Fruit fly (Drosophila melanogaster): ENCODE results near the gene CG31624.

Gene CG31624

DNA sequence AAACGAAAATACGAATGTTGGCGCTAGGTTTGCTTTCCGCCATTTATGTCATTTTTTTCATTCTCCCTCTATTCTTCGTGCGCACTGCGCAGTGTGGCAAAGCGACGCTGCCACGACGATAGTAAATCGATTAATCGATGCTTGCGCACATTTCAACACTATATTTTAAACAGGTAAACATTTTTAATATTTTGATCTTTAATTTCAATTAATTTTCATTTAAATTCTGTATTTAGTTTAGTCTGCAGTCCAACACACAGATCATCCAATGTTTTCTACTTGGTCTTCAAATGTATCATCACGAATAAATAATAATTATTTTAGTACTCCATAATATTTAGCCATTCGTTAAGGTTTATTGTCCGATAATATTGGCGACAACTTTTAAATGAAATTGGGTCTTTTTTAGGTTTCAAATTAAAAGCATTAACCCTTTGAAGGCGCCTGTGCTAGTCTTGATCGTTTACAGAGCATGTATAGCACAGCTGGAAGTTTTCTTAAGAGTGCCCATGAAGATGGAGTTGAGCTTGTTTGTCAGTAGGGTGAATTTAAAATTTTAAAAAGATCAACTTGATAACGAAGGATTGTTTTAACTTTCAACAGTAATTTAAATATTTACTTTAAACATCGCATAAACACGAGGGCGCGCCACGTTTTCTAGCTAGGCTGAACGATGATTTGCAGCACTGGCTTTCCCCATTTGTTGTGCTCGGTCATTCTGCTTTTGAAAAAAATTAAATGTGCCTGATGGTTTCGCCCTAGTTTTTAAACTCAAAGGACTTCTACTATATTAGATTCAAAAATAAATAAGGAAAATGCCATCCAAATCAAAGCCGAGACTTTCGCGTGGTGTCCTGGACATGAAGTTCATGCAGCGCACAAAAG, 43.8 kb downstream of the CG31624 start, which contains the start of the genes Mpp6 and E2f2 (continued):
- TF ChIP-seq CG9609 (GFP tag; optimal IDR thresholded peaks at IDR 0.05), result no peak
- peak; percentile 4 for TF ChIP-seq CG17359 (tag; optimal IDR thresholded peaks at IDR 0.05)
- TF ChIP-seq MESR4 (GFP tag; optimal IDR thresholded peaks at IDR 0.05), result peak; percentile 34
- no peak for TF ChIP-seq mirr (GFP tag; optimal IDR thresholded peaks at IDR 0.05)
- no peak for TF ChIP-seq Six4 (GFP tag; optimal IDR thresholded peaks at IDR 0.05)
- TF ChIP-seq inv (GFP tag; IDR thresholded peaks at IDR 0.05; ENCODE audit: partially characterized antibody), result peak; percentile 78
- TF ChIP-seq gsb-n (tag; optimal IDR thresholded peaks at IDR 0.05), result no peak
- TF ChIP-seq CG1832 (GFP tag; optimal IDR thresholded peaks at IDR 0.05), result no peak
- TF ChIP-seq hb (GFP tag; IDR thresholded peaks at IDR 0.05; ENCODE audit: partially characterized antibody), result peak; percentile 81
- peak; percentile 24 for TF ChIP-seq CG7786 (GFP tag; optimal IDR thresholded peaks at IDR 0.05)
- peak in 1 of 2 experiments; percentile 24 for TF ChIP-seq crp (GFP tag; optimal IDR thresholded peaks at IDR 0.05)
- no peak for TF ChIP-seq cad (GFP tag; optimal IDR thresholded peaks at IDR 0.05)
- TF ChIP-seq sqz (GFP tag; optimal IDR thresholded peaks at IDR 0.05), result peak; percentile 54
- TF ChIP-seq lmd (GFP tag; IDR thresholded peaks at IDR 0.05), result peak; percentile 52; the same call in 1 of the 2 replicates
- no peak for TF ChIP-seq cg (GFP tag; optimal IDR thresholded peaks at IDR 0.05)
- peak; percentile 71 for TF ChIP-seq CG11247 (GFP tag; IDR thresholded peaks at IDR 0.05)
- TF ChIP-seq hth (optimal IDR thresholded peaks at IDR 0.05), result no peak
- TF ChIP-seq H2.0 (GFP tag; IDR thresholded peaks at IDR 0.05), result peak; percentile 15; the same call in 1 of the 2 replicates
- TF ChIP-seq CG6254 (GFP tag; optimal IDR thresholded peaks at IDR 0.05), result no peak
- peak; percentile 81 for TF ChIP-seq MBD-R2 (GFP tag; IDR thresholded peaks at IDR 0.05)
- no peak for TF ChIP-seq CG17568 (GFP tag; optimal IDR thresholded peaks at IDR 0.05)
- no peak for TF ChIP-seq CG15073 (GFP tag; optimal IDR thresholded peaks at IDR 0.05)
- peak; percentile 25; the same call in 1 of the 3 replicates for TF ChIP-seq Aef1 (GFP tag; IDR thresholded peaks at IDR 0.05)
- peak; percentile 1 for TF ChIP-seq Sin3A (optimal IDR thresholded peaks at IDR 0.05)
- TF ChIP-seq mld (GFP tag; IDR thresholded peaks at IDR 0.05; ENCODE audit: partially characterized antibody), result peak; percentile 84
- TF ChIP-seq CG9876 (GFP tag; optimal IDR thresholded peaks at IDR 0.05), result no peak
- no peak for TF ChIP-seq CG18262 (tag; optimal IDR thresholded peaks at IDR 0.05)
- TF ChIP-seq wek (GFP tag; optimal IDR thresholded peaks at IDR 0.05), result no peak
- TF ChIP-seq Fer3 (tag; optimal IDR thresholded peaks at IDR 0.05), result no peak
- no peak for TF ChIP-seq CG14667 (GFP tag; IDR thresholded peaks at IDR 0.05)
- TF ChIP-seq CG9215 (GFP tag; IDR thresholded peaks at IDR 0.05), result no peak
- TF ChIP-seq hbn (GFP tag; IDR thresholded peaks at IDR 0.05; ENCODE audit: partially characterized antibody), result peak; percentile 87
- TF ChIP-seq CG6813 (GFP tag; optimal IDR thresholded peaks at IDR 0.05), result no peak
- peak; percentile 18 for TF ChIP-seq bab2 (GFP tag; optimal IDR thresholded peaks at IDR 0.05)
- TF ChIP-seq CG5245 (GFP tag; optimal IDR thresholded peaks at IDR 0.05), result no peak
- peak; percentile 59; the same call in 2 of the 3 replicates for TF ChIP-seq CG11456 (GFP tag; IDR thresholded peaks at IDR 0.05)
- TF ChIP-seq vnd (GFP tag; IDR thresholded peaks at IDR 0.05; ENCODE audit: partially characterized antibody), result peak; percentile 79
- TF ChIP-seq lab (GFP tag; optimal IDR thresholded peaks at IDR 0.05), result no peak
- no peak for TF ChIP-seq nerfin-1 (tag; optimal IDR thresholded peaks at IDR 0.05)
- no peak for TF ChIP-seq CG12219 (GFP tag; optimal IDR thresholded peaks at IDR 0.05)
- no peak for TF ChIP-seq gt (GFP tag; IDR thresholded peaks at IDR 0.05)
- no peak for TF ChIP-seq Jarid2 (GFP tag; optimal IDR thresholded peaks at IDR 0.05)
- no peak for TF ChIP-seq Hmx (GFP tag; optimal IDR thresholded peaks at IDR 0.05)
- TF ChIP-seq CG2678 (tag; optimal IDR thresholded peaks at IDR 0.05), result no peak
- peak; percentile 70 for TF ChIP-seq sens (GFP tag)
- TF ChIP-seq danr (GFP tag; IDR thresholded peaks at IDR 0.05), result no peak
- TF ChIP-seq CG43689 (GFP tag; IDR thresholded peaks at IDR 0.05), result no peak
- TF ChIP-seq CG14710 (tag; optimal IDR thresholded peaks at IDR 0.05), result peak; percentile 56
- TF ChIP-seq CG1792 (GFP tag; optimal IDR thresholded peaks at IDR 0.05), result no peak
